Worm (Caenorhabditis elegans) whole organism, late embryonic: ENCODE results near the gene ipla-5.

ENCODE experiments used
- C08G9.2 ChIP-seq: sonication (generic microtip); optimal IDR thresholded peaks from 2 replicates; lab custom pipeline; 2016; ENCODE audit warnings: mild to moderate bottlenecking, missing genetic modification characterization, moderate library complexity, missing compliant biosample characterization
- K02D7.2 ChIP-seq: sonication (generic microtip); optimal IDR thresholded peaks from 2 replicates; lab custom pipeline; 2017; ENCODE audit warnings: mild to moderate bottlenecking, missing genetic modification characterization, missing compliant biosample characterization
- T23F11.4 ChIP-seq: fragments of 200-800 bp; sonication (Bioruptor generic); optimal IDR thresholded peaks from 2 replicates; lab custom pipeline; 2018; ENCODE audit warnings: mild to moderate bottlenecking, missing genetic modification characterization, missing compliant biosample characterization
- ama-1 ChIP-seq: fragments of 150-350 bp; optimal IDR thresholded peaks from 2 replicates; lab custom pipeline; 2014
- ceh-14 ChIP-seq: sonication (generic microtip); optimal IDR thresholded peaks from 2 replicates; lab custom pipeline; 2016; ENCODE audit warnings: missing genotype, missing genetic modification characterization, missing compliant biosample characterization
- ceh-18 ChIP-seq: sonication (generic microtip); optimal IDR thresholded peaks from 2 replicates; lab custom pipeline; 2016; ENCODE audit warnings: missing genetic modification characterization, missing compliant biosample characterization
- ceh-19 ChIP-seq: fragments of 200-800 bp; sonication (Bioruptor generic); optimal IDR thresholded peaks from 2 replicates; lab custom pipeline; 2018; ENCODE audit warnings: mild to moderate bottlenecking, missing genetic modification characterization, missing compliant biosample characterization
- ceh-22 ChIP-seq: sonication (generic microtip); optimal IDR thresholded peaks from 2 replicates; lab custom pipeline; 2017; ENCODE audit warnings: missing biosample characterization, missing genetic modification characterization
- ceh-24 ChIP-seq: sonication (generic microtip); optimal IDR thresholded peaks from 2 replicates; lab custom pipeline; 2016; ENCODE audit warnings: mild to moderate bottlenecking, missing genetic modification characterization, missing compliant biosample characterization
- ceh-34 ChIP-seq: sonication (generic microtip); optimal IDR thresholded peaks from 2 replicates; lab custom pipeline; 2016; ENCODE audit warnings: mild to moderate bottlenecking, missing genetic modification characterization, missing compliant biosample characterization
- ceh-45 ChIP-seq: fragments of 200-800 bp; sonication (Bioruptor generic); IDR thresholded peaks from 2 replicates; pipeline ENCODE4 v1.3.6; 2022; ENCODE audit warnings: missing genetic modification reagents, missing genetic modification characterization, missing compliant biosample characterization
- ceh-9 ChIP-seq: sonication (generic microtip); optimal IDR thresholded peaks from 2 replicates; lab custom pipeline; 2016; ENCODE audit warnings: mild to moderate bottlenecking, missing genetic modification characterization, inconsistent platforms, missing compliant biosample characterization
- dmd-4 ChIP-seq: sonication (generic microtip); optimal IDR thresholded peaks from 2 replicates; lab custom pipeline; 2016; ENCODE audit warnings: borderline replicate concordance, missing genetic modification characterization, missing compliant biosample characterization
- eyg-1 ChIP-seq: sonication (generic microtip); optimal IDR thresholded peaks from 2 replicates; lab custom pipeline; 2016; ENCODE audit warnings: missing genotype, missing genetic modification characterization, missing compliant biosample characterization
- fax-1 ChIP-seq: sonication (generic microtip); optimal IDR thresholded peaks from 2 replicates; lab custom pipeline; 2016; ENCODE audit warnings: missing genotype, missing genetic modification characterization, missing compliant biosample characterization
- fkh-6 ChIP-seq: sonication (generic microtip); optimal IDR thresholded peaks from 2 replicates; lab custom pipeline; 2016; ENCODE audit warnings: missing genetic modification characterization, missing compliant biosample characterization
- gmeb-2 ChIP-seq: sonication (generic microtip); optimal IDR thresholded peaks from 2 replicates; lab custom pipeline; 2016; ENCODE audit warnings: missing genetic modification characterization, inconsistent platforms, missing compliant biosample characterization
- hlh-15 ChIP-seq: sonication (generic microtip); optimal IDR thresholded peaks from 2 replicates; lab custom pipeline; 2016; ENCODE audit warnings: missing genetic modification characterization, missing compliant biosample characterization
- hlh-30 ChIP-seq: sonication (generic microtip); optimal IDR thresholded peaks from 2 replicates; lab custom pipeline; 2017; ENCODE audit warnings: antibody characterized with exemption, missing genetic modification characterization, missing compliant biosample characterization; ENCODE audit not compliant: insufficient read depth
- lim-6 ChIP-seq: sonication (generic microtip); optimal IDR thresholded peaks from 2 replicates; lab custom pipeline; 2016; ENCODE audit warnings: missing genetic modification characterization, missing compliant biosample characterization
- nhr-232 ChIP-seq: sonication (generic microtip); optimal IDR thresholded peaks from 2 replicates; lab custom pipeline; 2016; ENCODE audit warnings: missing genetic modification characterization, missing compliant biosample characterization
- odd-2 ChIP-seq: sonication (generic microtip); optimal IDR thresholded peaks from 2 replicates; lab custom pipeline; 2017; ENCODE audit warnings: antibody characterized with exemption, mild to moderate bottlenecking, missing genetic modification characterization, missing compliant biosample characterization
- pat-9 ChIP-seq: fragments of 200-800 bp; sonication (Bioruptor generic); optimal IDR thresholded peaks from 2 replicates; lab custom pipeline; 2018; ENCODE audit warnings: mild to moderate bottlenecking, missing genetic modification characterization, moderate library complexity, missing compliant biosample characterization
- pha-2 ChIP-seq: sonication (generic microtip); optimal IDR thresholded peaks from 2 replicates; lab custom pipeline; 2017; ENCODE audit warnings: mild to moderate bottlenecking, missing genetic modification characterization, missing compliant biosample characterization
- pha-4 ChIP-seq: fragments of 150-350 bp; optimal IDR thresholded peaks from 2 replicates; lab custom pipeline; 2018; ENCODE audit warnings: missing biosample characterization, missing genetic modification reagents, missing genetic modification characterization
- pqm-1 ChIP-seq: sonication (generic microtip); optimal IDR thresholded peaks from 2 replicates; lab custom pipeline; 2016; ENCODE audit warnings: missing genetic modification characterization, missing compliant biosample characterization
- sdc-2 ChIP-seq: sonication (generic microtip); optimal IDR thresholded peaks from 2 replicates; lab custom pipeline; 2016; ENCODE audit warnings: missing genotype, missing genetic modification characterization, missing compliant biosample characterization
- sox-4 ChIP-seq: sonication (generic microtip); optimal IDR thresholded peaks from 2 replicates; lab custom pipeline; 2017; ENCODE audit warnings: mild to moderate bottlenecking, missing genetic modification characterization, inconsistent platforms, missing compliant biosample characterization
- tbx-7 ChIP-seq: sonication (generic microtip); optimal IDR thresholded peaks from 2 replicates; lab custom pipeline; 2016; ENCODE audit warnings: missing genotype, missing genetic modification characterization, missing compliant biosample characterization
- unc-42 ChIP-seq: sonication (generic microtip); optimal IDR thresholded peaks from 2 replicates; lab custom pipeline; 2016; ENCODE audit warnings: missing genotype, missing genetic modification characterization, missing compliant biosample characterization
- unc-55 ChIP-seq: sonication (generic microtip); optimal IDR thresholded peaks from 2 replicates; lab custom pipeline; 2017; ENCODE audit warnings: missing biosample characterization, missing genetic modification reagents, missing genetic modification characterization
- zip-5 ChIP-seq: sonication (generic microtip); optimal IDR thresholded peaks from 2 replicates; lab custom pipeline; 2016; ENCODE audit warnings: missing genetic modification characterization, missing compliant biosample characterization
- ztf-16 ChIP-seq: sonication (generic microtip); optimal IDR thresholded peaks from 2 replicates; lab custom pipeline; 2017; ENCODE audit warnings: missing genetic modification characterization, missing compliant biosample characterization

ipla-5 gene

ce11 chrIV:8708046-8708445 lies 7.0 kb upstream of the ipla-5 start:
- TF ChIP-seq hlh-15 (no peak), T23F11.4 (GFP tag; lab: Kevin White, UChicago) (no peak), ceh-19 (no peak), unc-55 (no peak), tbx-7 (tag; lab: Kevin White, UChicago) (no peak), gmeb-2 (no peak), sdc-2 (tag; lab: Kevin White, UChicago) (no peak)
- TF ChIP-seq, all 69 proteins: peak for 0

ce11 chrIV:8718153-8718552 lies 3.1 kb downstream of the ipla-5 start, which contains the start of gene H23L24.1:
Gene H23L24.1 (plus strand): TSS chrIV:8718453.
- TF ChIP-seq ceh-45 (GFP tag; lab: Robert Waterston, UW) (no peak), fkh-6 (tag; lab: Kevin White, UChicago) (no peak), unc-42 (tag; lab: Kevin White, UChicago) (no peak), hlh-15 (no peak), T23F11.4 (GFP tag; lab: Kevin White, UChicago) (no peak), C08G9.2 (tag; lab: Kevin White, UChicago) (no peak)

- no peak for TF ChIP-seq eyg-1 (tag; lab: Kevin White, UChicago)
- TF ChIP-seq zip-5: no peak
- no peak for TF ChIP-seq ceh-22 (tag; lab: Kevin White, UChicago)
- no peak for TF ChIP-seq T23F11.4 (GFP tag; lab: Kevin White, UChicago)
- no peak for TF ChIP-seq dmd-4 (tag; lab: Kevin White, UChicago)
- no peak for TF ChIP-seq ceh-34 (tag; lab: Kevin White, UChicago)
- TF ChIP-seq ceh-14 (tag; lab: Kevin White, UChicago): no peak
- no peak for TF ChIP-seq fkh-6 (tag; lab: Kevin White, UChicago)
- TF ChIP-seq ceh-24: no peak
- TF ChIP-seq ceh-18: no peak
- no peak for TF ChIP-seq ama-1
- TF ChIP-seq K02D7.2 (tag; lab: Kevin White, UChicago): no peak
- TF ChIP-seq ztf-16 (tag; lab: Kevin White, UChicago): no peak
- TF ChIP-seq pqm-1 (tag; lab: Kevin White, UChicago): no peak
- no peak for TF ChIP-seq sox-4 (tag; lab: Kevin White, UChicago)
- TF ChIP-seq tbx-7 (tag; lab: Kevin White, UChicago): no peak
- no peak for TF ChIP-seq unc-42 (tag; lab: Kevin White, UChicago)
- no peak for TF ChIP-seq pat-9 (tag; lab: Kevin White, UChicago)
Measured at ce11 chrIV:8722801-8723200, 7.8 kb downstream of the ipla-5 start.

ce11 chrIV:8723720-8724119 lies 8.7 kb downstream of the ipla-5 start, which contains the start of gene F21D5.9:
Gene F21D5.9 (plus strand): TSS chrIV:8724020.
- TF ChIP-seq nhr-232 (tag; lab: Kevin White, UChicago): no peak
- TF ChIP-seq odd-2 (tag; lab: Kevin White, UChicago): no peak
- no peak for TF ChIP-seq pqm-1 (tag; lab: Kevin White, UChicago)
- TF ChIP-seq pha-2 (tag; lab: Kevin White, UChicago): no peak
- no peak for TF ChIP-seq pha-4 (tag; lab: Kevin White, UChicago)
- no peak for TF ChIP-seq fax-1 (tag; lab: Kevin White, UChicago)

ce11 chrIV:8724907-8725306 lies 9.9 kb downstream of the ipla-5 start:
- TF ChIP-seq lim-6 (tag; lab: Kevin White, UChicago) (no peak), pat-9 (tag; lab: Kevin White, UChicago) (no peak), unc-42 (tag; lab: Kevin White, UChicago) (no peak), hlh-30 (tag; lab: Kevin White, UChicago) (no peak), sox-4 (tag; lab: Kevin White, UChicago) (no peak)

- TF ChIP-seq ceh-9 (tag; lab: Kevin White, UChicago): no peak
Measured at ce11 chrIV:8725345-8725744, 10.3 kb downstream of the ipla-5 start, which contains the start of gene pgm-3. Gene pgm-3 (plus strand): TSS chrIV:8725722.
